Worm (Caenorhabditis elegans) whole organism, L4/young adult: ENCODE results near the gene str-141.

Source experiments
- dao-5 ChIP-seq: sonication (generic microtip); optimal IDR thresholded peaks from 2 replicates; lab custom pipeline; 2016; ENCODE audit warnings: missing genotype, missing genetic modification characterization, moderate library complexity, missing compliant biosample characterization
- him-1 ChIP-seq: sonication (generic microtip); optimal IDR thresholded peaks from 2 replicates; lab custom pipeline; 2016; ENCODE audit warnings: missing genotype, missing genetic modification reagents, missing genetic modification characterization, missing compliant biosample characterization

DNA sequence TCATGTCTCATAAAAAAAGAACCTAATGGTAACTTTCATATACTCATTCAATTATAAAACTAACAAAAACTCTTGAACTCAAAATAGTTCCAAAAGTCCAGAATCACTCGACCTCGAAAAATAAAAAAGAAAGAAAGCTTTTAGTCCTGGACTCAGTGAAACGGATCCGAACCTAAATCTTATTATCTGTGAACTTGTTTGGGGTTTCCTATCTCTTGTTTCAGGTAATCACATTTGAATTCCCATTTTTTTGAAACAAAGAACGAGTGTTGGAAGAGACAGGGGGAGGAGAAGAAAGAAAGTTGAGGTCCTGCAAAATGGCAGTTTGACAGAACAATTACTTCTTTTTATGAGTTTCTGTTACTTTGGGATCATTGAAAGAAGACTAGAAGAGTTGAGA, 30.6 kb upstream of the str-141 start:
- TF ChIP-seq dao-5 (tag; lab: Kevin White, UChicago) (no peak), him-1 (tag; lab: Kevin White, UChicago) (no peak)
